Worm (Caenorhabditis elegans) whole organism, L3 larva: ENCODE results near the gene F49C5.11.
A peak's percentile ranks its signal among the peaks of the same experiment; 100 is the strongest.

ENCODE experiments used
- ZK546.5 ChIP-seq: sonication (generic microtip); optimal IDR thresholded peaks from 2 replicates; lab custom pipeline; 2017; ENCODE audit warnings: missing biosample characterization, missing genetic modification characterization
- ama-1 ChIP-seq: fragments of 150-350 bp; optimal IDR thresholded peaks from 2 replicates; lab custom pipeline; 2018
- ceh-16 ChIP-seq: sonication (generic microtip); optimal IDR thresholded peaks from 2 replicates; lab custom pipeline; 2017; ENCODE audit warnings: missing biosample characterization, missing genetic modification characterization
- ceh-28 ChIP-seq: fragments of 150-350 bp; optimal IDR thresholded peaks from 2 replicates; lab custom pipeline; 2014; ENCODE audit warnings: missing biosample characterization, missing genetic modification reagents, missing genetic modification characterization
- ceh-82 ChIP-seq: fragments of 150-350 bp; optimal IDR thresholded peaks from 2 replicates; lab custom pipeline; 2014; ENCODE audit warnings: missing biosample characterization, missing genetic modification characterization
- daf-12 ChIP-seq: fragments of 150-350 bp; optimal IDR thresholded peaks from 2 replicates; lab custom pipeline; 2014; ENCODE audit warnings: missing biosample characterization, missing genetic modification reagents, missing genetic modification characterization
- egl-27 ChIP-seq: sonication (generic microtip); optimal IDR thresholded peaks from 4 replicates; lab custom pipeline; 2017; ENCODE audit warnings: missing biosample characterization, missing genetic modification reagents, missing genetic modification characterization
- elt-1 ChIP-seq: fragments of 150-350 bp; optimal IDR thresholded peaks from 2 replicates; lab custom pipeline; 2014; ENCODE audit warnings: missing biosample characterization, missing genetic modification characterization
- fkh-2 ChIP-seq: fragments of 150-350 bp; optimal IDR thresholded peaks from 2 replicates; lab custom pipeline; 2014; ENCODE audit warnings: missing biosample characterization, missing genetic modification reagents, missing genetic modification characterization
- hmg-11 ChIP-seq: sonication (generic microtip); optimal IDR thresholded peaks from 2 replicates; lab custom pipeline; 2016; ENCODE audit warnings: missing genetic modification characterization, missing compliant biosample characterization
- jun-1 ChIP-seq: fragments of 150-350 bp; optimal IDR thresholded peaks from 2 replicates; lab custom pipeline; 2014; ENCODE audit warnings: missing biosample characterization, missing genetic modification reagents, missing genetic modification characterization
- lin-15B ChIP-seq: fragments of 150-350 bp; optimal IDR thresholded peaks from 2 replicates; lab custom pipeline; 2014; ENCODE audit warnings: missing biosample characterization, missing genetic modification characterization
- lin-39 ChIP-seq: fragments of 150-350 bp; optimal IDR thresholded peaks from 2 replicates; lab custom pipeline; 2018; ENCODE audit warnings: missing biosample characterization, missing genetic modification reagents, missing genetic modification characterization
- mml-1 ChIP-seq: fragments of 150-350 bp; sonication (generic microtip); optimal IDR thresholded peaks from 3 replicates; lab custom pipeline; 2014; ENCODE audit warnings: missing biosample characterization, missing genetic modification characterization
- nfya-1 ChIP-seq: sonication (generic microtip); optimal IDR thresholded peaks from 2 replicates; lab custom pipeline; 2017; ENCODE audit warnings: missing genetic modification characterization, mild to moderate bottlenecking, missing compliant biosample characterization, antibody characterized with exemption, moderate library complexity; ENCODE audit not compliant: insufficient read depth
- nhr-11 ChIP-seq: fragments of 150-350 bp; optimal IDR thresholded peaks from 2 replicates; lab custom pipeline; 2014; ENCODE audit warnings: missing biosample characterization, missing genetic modification characterization
- nhr-23 ChIP-seq: fragments of 150-350 bp; optimal IDR thresholded peaks from 2 replicates; lab custom pipeline; 2014; ENCODE audit warnings: missing biosample characterization, missing genetic modification reagents, missing genetic modification characterization
- nhr-237 ChIP-seq: fragments of 150-350 bp; optimal IDR thresholded peaks from 2 replicates; lab custom pipeline; 2014; ENCODE audit warnings: missing biosample characterization, missing genetic modification characterization
- nhr-43 ChIP-seq: sonication (generic microtip); optimal IDR thresholded peaks from 2 replicates; lab custom pipeline; 2016; ENCODE audit warnings: mild to moderate bottlenecking, missing genetic modification characterization, missing compliant biosample characterization; ENCODE audit not compliant: poor library complexity, severe bottlenecking
- nhr-67 ChIP-seq: fragments of 150-350 bp; optimal IDR thresholded peaks from 2 replicates; lab custom pipeline; 2014; ENCODE audit warnings: missing biosample characterization, missing genetic modification characterization
- nhr-77 ChIP-seq: fragments of 150-350 bp; optimal IDR thresholded peaks from 2 replicates; lab custom pipeline; 2014; ENCODE audit warnings: missing biosample characterization, missing genetic modification characterization
- pha-4 ChIP-seq: fragments of 150-350 bp; optimal IDR thresholded peaks from 2 replicates; lab custom pipeline; 2014; ENCODE audit warnings: missing biosample characterization, missing genetic modification reagents, missing genetic modification characterization
- pqm-1 ChIP-seq: fragments of 150-350 bp; optimal IDR thresholded peaks from 2 replicates; lab custom pipeline; 2017; ENCODE audit warnings: missing biosample characterization, missing genetic modification characterization, inconsistent platforms
- sea-2 ChIP-seq: fragments of 150-350 bp; sonication (generic microtip); optimal IDR thresholded peaks from 4 replicates; lab custom pipeline; 2014; ENCODE audit warnings: missing biosample characterization, missing genetic modification reagents, missing genetic modification characterization
- tbx-2 ChIP-seq: sonication (generic microtip); optimal IDR thresholded peaks from 2 replicates; lab custom pipeline; 2016; ENCODE audit warnings: mild to moderate bottlenecking, missing genetic modification characterization, missing compliant biosample characterization
- unc-39 ChIP-seq: sonication (generic microtip); optimal IDR thresholded peaks from 4 replicates; lab custom pipeline; 2017; ENCODE audit warnings: missing biosample characterization, missing genetic modification characterization
- unc-62 ChIP-seq: fragments of 150-350 bp; sonication (generic microtip); optimal IDR thresholded peaks from 4 replicates; lab custom pipeline; 2014; ENCODE audit warnings: missing biosample characterization, missing genetic modification reagents, missing genetic modification characterization
- zag-1 ChIP-seq: fragments of 150-350 bp; optimal IDR thresholded peaks from 2 replicates; lab custom pipeline; 2014; ENCODE audit warnings: missing biosample characterization, missing genetic modification characterization
- ztf-4 ChIP-seq: fragments of 150-350 bp; optimal IDR thresholded peaks from 2 replicates; lab custom pipeline; 2014; ENCODE audit warnings: missing biosample characterization, missing genetic modification characterization

Gene F49C5.11

DNA sequence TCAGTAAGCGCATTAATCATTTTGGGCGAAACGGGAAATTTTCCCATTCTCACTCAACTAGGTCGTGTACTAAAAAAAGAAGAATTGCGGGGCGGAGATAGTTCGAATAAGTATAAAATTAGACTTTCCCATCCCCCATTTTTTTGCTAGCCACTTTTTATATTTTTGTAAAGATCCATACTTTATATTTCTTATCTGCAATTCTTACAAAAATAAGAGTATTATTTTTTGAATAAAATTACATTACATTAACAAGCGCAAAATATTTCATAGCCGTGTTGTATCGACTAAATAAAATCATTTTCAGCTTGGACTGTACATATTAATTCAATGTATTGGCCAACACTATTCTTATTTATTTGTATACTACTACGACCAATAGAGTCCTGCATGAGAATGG, at the start of gene F49C5.11:
Gene F49C5.11, plus strand, starts transcription at position 301 of the 400 bp plus-strand sequence.
- no peak for TF ChIP-seq ama-1 (lab: Kevin White, UChicago)

DNA sequence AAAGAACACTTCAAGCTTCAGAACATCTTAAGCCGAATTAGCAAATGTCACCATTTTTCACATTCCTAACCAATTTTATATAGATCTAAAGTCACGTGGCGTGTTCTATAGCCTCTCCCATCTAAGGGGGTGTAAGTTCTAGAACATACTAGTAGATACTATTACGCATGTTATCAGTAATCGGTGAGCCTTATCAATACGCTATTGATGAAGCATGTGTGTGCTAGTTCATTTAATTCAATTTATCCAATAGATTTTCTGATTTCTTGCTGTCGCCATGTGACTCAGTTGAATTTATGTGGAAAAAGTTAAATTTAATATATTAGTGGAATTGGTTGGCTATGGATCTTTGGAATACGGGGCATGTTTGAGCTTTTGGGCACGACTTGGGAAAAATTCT, 49.2 kb upstream of the F49C5.11 start:
- TF ChIP-seq fkh-2 (tag; lab: Kevin White, UChicago) (no peak), ztf-4 (tag; lab: Kevin White, UChicago) (no peak), mml-1 (tag; lab: Kevin White, UChicago) (no peak), nhr-11 (peak; percentile 10), nhr-77 (no peak)

DNA sequence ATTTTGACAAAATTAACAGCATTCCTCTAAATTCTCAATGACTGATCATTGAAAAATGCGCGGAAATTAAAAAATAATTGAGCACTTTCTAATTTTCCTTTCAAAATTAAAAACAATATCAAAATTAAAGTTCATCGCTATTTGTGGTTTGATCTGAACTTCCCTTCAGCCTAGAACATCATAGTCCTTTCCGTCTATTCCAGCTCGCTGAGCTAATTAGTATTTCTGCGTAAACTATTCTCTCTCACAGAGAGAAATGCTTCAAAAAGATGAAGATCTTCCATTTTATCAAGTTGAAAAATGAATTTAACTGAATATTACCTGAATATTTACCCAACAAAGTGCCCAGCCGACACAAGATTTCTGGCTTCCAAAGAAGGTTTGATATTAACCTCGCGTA, 48.6 kb upstream of the F49C5.11 start, which contains the start of gene srh-68:
Gene srh-68, plus strand, starts transcription at position 301 of the 400 bp plus-strand sequence.
- TF ChIP-seq pha-4 (tag; lab: Kevin White, UChicago): no peak
- TF ChIP-seq unc-39: no peak
- TF ChIP-seq nhr-77: no peak
- TF ChIP-seq tbx-2 (tag; lab: Kevin White, UChicago): no peak
- no peak for TF ChIP-seq jun-1 (tag; lab: Kevin White, UChicago)
- no peak for TF ChIP-seq daf-12 (tag; lab: Kevin White, UChicago)
- TF ChIP-seq egl-27 (tag; lab: Kevin White, UChicago): no peak
- no peak for TF ChIP-seq nfya-1 (tag; lab: Kevin White, UChicago)
- TF ChIP-seq fkh-2 (tag; lab: Kevin White, UChicago): no peak
- TF ChIP-seq sea-2: no peak

DNA sequence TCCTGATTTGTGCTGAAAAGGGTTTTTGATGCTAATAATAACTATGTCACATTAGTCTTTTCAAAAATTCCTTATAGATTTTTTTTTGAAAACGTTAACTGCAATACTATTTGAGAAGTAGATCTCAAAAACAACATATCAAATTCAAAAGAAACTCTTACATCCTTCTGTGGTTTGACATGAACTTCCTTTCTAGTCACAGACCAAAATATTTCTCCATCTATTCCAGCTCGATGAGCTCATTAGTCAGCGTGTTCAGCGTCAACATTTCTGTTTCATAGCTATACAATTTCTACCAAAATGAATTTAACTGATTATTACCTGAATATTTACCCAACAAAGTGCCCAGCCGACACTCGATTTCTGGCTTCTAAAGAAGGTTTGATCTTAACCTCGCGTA, 47.0 kb upstream of the F49C5.11 start, which contains the start of gene srh-67:
Gene srh-67, plus strand, starts transcription at position 301 of the 400 bp plus-strand sequence.
- TF ChIP-seq nhr-67 (tag; lab: Kevin White, UChicago): no peak
- TF ChIP-seq jun-1 (tag; lab: Kevin White, UChicago): no peak
- no peak for TF ChIP-seq sea-2

DNA sequence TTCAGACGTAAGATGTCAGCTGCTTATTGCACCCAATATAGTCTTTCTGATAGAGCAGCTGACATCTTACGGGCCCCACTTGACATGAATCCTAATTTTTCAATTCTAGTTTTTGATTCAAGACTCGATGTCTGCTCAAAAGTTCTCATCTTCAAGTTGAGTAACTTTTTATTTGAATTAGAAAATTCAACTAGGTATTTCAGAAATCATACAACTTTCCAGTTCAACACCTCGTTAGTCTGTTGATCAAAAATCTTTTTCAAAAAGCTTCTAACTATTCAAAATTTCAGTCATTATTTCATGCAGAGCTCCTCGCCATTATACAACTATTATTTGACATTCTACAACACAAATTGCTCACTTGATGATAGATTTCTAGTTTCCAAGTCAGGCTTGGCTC, 43.8 kb upstream of the F49C5.11 start, which contains the start of gene srh-73:
Gene srh-73, plus strand, starts transcription at position 301 of the 400 bp plus-strand sequence.
- TF ChIP-seq unc-62 (GFP tag; lab: Kevin White, UChicago): no peak
- TF ChIP-seq ceh-16: no peak
- no peak for TF ChIP-seq ZK546.5 (tag; lab: Kevin White, UChicago)
- TF ChIP-seq ceh-82 (tag; lab: Kevin White, UChicago): no peak
- no peak for TF ChIP-seq tbx-2 (tag; lab: Kevin White, UChicago)
- no peak for TF ChIP-seq elt-1 (tag; lab: Kevin White, UChicago)
- TF ChIP-seq nhr-43 (tag; lab: Kevin White, UChicago): no peak
- TF ChIP-seq nhr-237 (tag; lab: Kevin White, UChicago): no peak
- no peak for TF ChIP-seq egl-27 (tag; lab: Kevin White, UChicago)
- TF ChIP-seq nhr-23 (tag; lab: Kevin White, UChicago): no peak
- TF ChIP-seq lin-39: no peak

DNA sequence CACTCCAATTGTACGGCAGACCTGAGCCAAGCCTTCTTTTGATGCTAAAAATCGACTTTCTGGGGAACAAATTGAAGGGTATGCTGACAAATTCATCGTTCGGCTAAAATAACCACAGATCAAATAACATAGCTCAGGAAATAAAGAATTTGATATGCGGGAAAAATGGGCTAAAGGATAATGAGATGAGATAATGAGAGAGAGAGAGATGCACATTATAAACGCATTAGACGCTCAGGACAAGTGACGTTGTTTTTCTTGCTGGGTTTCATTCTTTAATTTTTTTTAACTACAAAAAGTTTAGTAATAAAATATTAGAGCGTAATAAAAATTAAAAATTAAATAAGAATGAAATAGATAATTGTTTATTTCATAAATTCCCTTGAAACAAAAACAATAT, 41.1 kb upstream of the F49C5.11 start, which contains the start of gene srh-69:
Gene srh-69, minus strand, starts transcription at position 101 of the 400 bp plus-strand sequence.
- TF ChIP-seq fkh-2 (tag; lab: Kevin White, UChicago) (no peak), nhr-67 (tag; lab: Kevin White, UChicago) (no peak), pqm-1 (tag; lab: Kevin White, UChicago) (no peak), mml-1 (tag; lab: Kevin White, UChicago) (no peak), tbx-2 (tag; lab: Kevin White, UChicago) (no peak), lin-15B (tag; lab: Kevin White, UChicago) (no peak), hmg-11 (tag; lab: Kevin White, UChicago) (no peak)

DNA sequence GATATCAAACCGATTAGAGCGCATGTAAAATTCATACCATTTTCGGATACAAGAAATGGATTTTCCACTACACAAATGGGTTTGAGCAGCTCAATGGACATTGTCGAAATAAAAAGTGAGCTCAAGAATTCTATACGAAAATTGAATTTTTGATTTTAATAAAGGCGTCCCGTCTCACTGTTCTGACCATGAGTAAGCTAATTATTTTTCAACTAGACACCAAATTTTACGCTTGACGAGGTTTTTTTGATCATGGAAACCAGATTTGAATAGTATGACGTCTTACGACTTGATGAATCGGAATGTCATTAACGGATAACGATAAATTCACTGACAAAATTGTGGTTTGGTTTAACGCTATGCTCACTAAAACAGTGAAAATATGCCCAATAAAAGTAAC, 39.4 kb upstream of the F49C5.11 start, which contains the start of gene srh-61:
Gene srh-61, minus strand, starts transcription at position 101 of the 400 bp plus-strand sequence.
- no peak for TF ChIP-seq pqm-1 (tag; lab: Kevin White, UChicago)
- no peak for TF ChIP-seq ceh-16
- no peak for TF ChIP-seq zag-1 (tag; lab: Kevin White, UChicago)
- no peak for TF ChIP-seq daf-12 (tag; lab: Kevin White, UChicago)
- no peak for TF ChIP-seq ceh-28
- TF ChIP-seq elt-1 (tag; lab: Kevin White, UChicago): no peak
